Fruit fly (Drosophila melanogaster) whole organism, embryonic: ENCODE data around the gene CG6656.
A peak's percentile ranks its signal among the peaks of the same experiment; 100 is the strongest.

Source experiments
- Atf-2 ChIP-seq: fragments of 200-800 bp; sonication (Bioruptor generic); optimal IDR thresholded peaks from 2 replicates; lab custom pipeline; 2016; ENCODE audit warnings: missing biosample characterization, missing genetic modification characterization
- CG10321 ChIP-seq: fragments of 200-800 bp; sonication (Bioruptor generic); IDR thresholded peaks from 2 replicates; pipeline ENCODE4 v1.3.6; 2022; ENCODE audit warnings: missing biosample characterization, missing genetic modification characterization
- CG1233 ChIP-seq: fragments of 200-800 bp; sonication (Bioruptor generic); optimal IDR thresholded peaks from 4 replicates; lab custom pipeline; 2018; ENCODE audit warnings: missing biosample characterization, mild to moderate bottlenecking, missing genetic modification characterization
- CG12769 ChIP-seq: fragments of 200-800 bp; sonication (Bioruptor generic); optimal IDR thresholded peaks from 2 replicates; lab custom pipeline; 2019; ENCODE audit warnings: missing biosample characterization, mild to moderate bottlenecking, missing genetic modification characterization, moderate library complexity
- CG12942 ChIP-seq: fragments of 200-800 bp; sonication (Bioruptor generic); optimal IDR thresholded peaks from 3 replicates; lab custom pipeline; 2016; ENCODE audit warnings: missing biosample characterization, missing genetic modification characterization
- CG13894 ChIP-seq: fragments of 200-800 bp; sonication (Bioruptor generic); optimal IDR thresholded peaks from 3 replicates; lab custom pipeline; 2018; ENCODE audit warnings: missing biosample characterization, mild to moderate bottlenecking, missing genetic modification characterization, moderate library complexity
- CG14050 ChIP-seq: fragments of 200-800 bp; sonication (Bioruptor generic); IDR thresholded peaks from 3 replicates; pipeline ENCODE4 v1.3.6; 2022; ENCODE audit warnings: missing biosample characterization, missing genetic modification characterization
- CG16863 ChIP-seq: fragments of 200-800 bp; sonication (Bioruptor generic); optimal IDR thresholded peaks from 3 replicates; lab custom pipeline; 2016; ENCODE audit warnings: missing biosample characterization, missing genetic modification characterization
- CG18599 ChIP-seq: fragments of 200-800 bp; sonication (Bioruptor generic); optimal IDR thresholded peaks from 3 replicates; lab custom pipeline; 2017; ENCODE audit warnings: missing biosample characterization, missing genetic modification characterization, mild to moderate bottlenecking, moderate library complexity, missing genetic modification reagents
- CG8290 ChIP-seq, 3 experiments: fragments of 200-800 bp; sonication (Bioruptor generic); optimal IDR thresholded peaks; 2 replicates each; lab custom pipeline; 2016 to 2019; ENCODE audit warnings: missing biosample characterization in 3 of 3, missing genetic modification characterization in 3 of 3, mild to moderate bottlenecking in 2 of 3, moderate library complexity in 1 of 3
- CG8359 ChIP-seq: fragments of 200-800 bp; sonication (Bioruptor generic); optimal IDR thresholded peaks from 2 replicates; lab custom pipeline; 2017; ENCODE audit warnings: missing biosample characterization, mild to moderate bottlenecking, missing genetic modification characterization, borderline replicate concordance
- CG9797 ChIP-seq: fragments of 200-800 bp; sonication (Bioruptor generic); optimal IDR thresholded peaks from 3 replicates; lab custom pipeline; 2018; ENCODE audit warnings: missing biosample characterization, mild to moderate bottlenecking, missing genetic modification characterization
- Dbx ChIP-seq: fragments of 200-800 bp; sonication (Bioruptor generic); IDR thresholded peaks from 3 replicates; pipeline ENCODE4 v1.3.6; 2022; ENCODE audit warnings: missing biosample characterization, missing genetic modification characterization
- Dll ChIP-seq: fragments of 200-800 bp; sonication (Bioruptor generic); IDR thresholded peaks from 4 replicates; pipeline ENCODE4 v1.3.6; 2022; ENCODE audit warnings: missing biosample characterization, missing genetic modification characterization; ENCODE audit not compliant: partially characterized antibody
- Dref ChIP-seq: fragments of 200-800 bp; sonication (Bioruptor generic); IDR thresholded peaks from 2 replicates; pipeline ENCODE4 v1.3.6; 2022; ENCODE audit warnings: missing biosample characterization, missing genetic modification characterization
- Fer3 ChIP-seq: fragments of 200-800 bp; sonication (Bioruptor generic); optimal IDR thresholded peaks from 2 replicates; lab custom pipeline; 2018; ENCODE audit warnings: missing biosample characterization, mild to moderate bottlenecking, missing genetic modification characterization, moderate library complexity
- GATAe ChIP-seq: fragments of 200-800 bp; sonication (Bioruptor generic); conservative IDR thresholded peaks from 2 replicates; pipeline ENCODE4 v1.3.6; 2022; ENCODE audit warnings: missing biosample characterization, missing genetic modification characterization
- HLHmδ ChIP-seq: fragments of 200-800 bp; sonication (Bioruptor generic); optimal IDR thresholded peaks from 2 replicates; lab custom pipeline; 2018; ENCODE audit warnings: missing biosample characterization, mild to moderate bottlenecking, missing genetic modification characterization, moderate library complexity
- Hr3 ChIP-seq: fragments of 200-800 bp; sonication (Bioruptor generic); optimal IDR thresholded peaks from 3 replicates; lab custom pipeline; 2016; ENCODE audit warnings: missing biosample characterization, missing genetic modification characterization
- Myb ChIP-seq: fragments of 200-800 bp; sonication (Bioruptor generic); optimal IDR thresholded peaks from 2 replicates; lab custom pipeline; 2016; ENCODE audit warnings: missing biosample characterization, missing genetic modification characterization
- Tbp ChIP-seq: fragments of >200 bp; optimal IDR thresholded peaks from 2 replicates; lab custom pipeline; 2018; ENCODE audit warnings: missing biosample characterization, missing genetic modification characterization
- Trl ChIP-seq, 3 experiments: fragments of >200 bp in 2 of 3; fragments of 200-800 bp in 1 of 3; sonication (Bioruptor generic) in 1 of 3; optimal IDR thresholded peaks; 2 replicates in 1 of 3; 3 replicates in 2 of 3; lab custom pipeline; 2016 to 2017; ENCODE audit warnings: missing biosample characterization in 1 of 3, missing genetic modification characterization in 1 of 3
- amos ChIP-seq: fragments of 200-800 bp; sonication (Bioruptor generic); IDR thresholded peaks from 2 replicates; pipeline ENCODE4 v1.3.6; 2022; ENCODE audit warnings: missing biosample characterization, missing genetic modification characterization; ENCODE audit not compliant: partially characterized antibody
- bigmax ChIP-seq: fragments of 200-800 bp; sonication (Bioruptor generic); optimal IDR thresholded peaks from 2 replicates; lab custom pipeline; 2018; ENCODE audit warnings: missing biosample characterization, mild to moderate bottlenecking, missing genetic modification characterization
- bsh ChIP-seq, 2 experiments: fragments of 200-800 bp; sonication (Bioruptor generic); optimal IDR thresholded peaks; 2 replicates each; lab custom pipeline; 2017 to 2018; ENCODE audit warnings: mild to moderate bottlenecking in 2 of 2, missing biosample characterization in 2 of 2, missing genetic modification characterization in 2 of 2, moderate library complexity in 1 of 2
- chinmo ChIP-seq: fragments of 200-800 bp; sonication (Bioruptor generic); IDR thresholded peaks from 4 replicates; pipeline ENCODE4 v1.3.6; 2022; ENCODE audit warnings: missing biosample characterization, missing genetic modification characterization; ENCODE audit not compliant: partially characterized antibody
- chm ChIP-seq: fragments of 200-800 bp; sonication (Bioruptor generic); IDR thresholded peaks from 2 replicates; pipeline ENCODE4 v1.3.6; 2022; ENCODE audit warnings: missing biosample characterization, missing genetic modification characterization
- chn ChIP-seq: fragments of 200-800 bp; sonication (Bioruptor generic); optimal IDR thresholded peaks from 2 replicates; lab custom pipeline; 2016; ENCODE audit warnings: missing biosample characterization, missing genetic modification characterization
- dati ChIP-seq: fragments of 200-800 bp; sonication (Bioruptor generic); IDR thresholded peaks from 2 replicates; pipeline ENCODE4 v1.3.6; 2022; ENCODE audit warnings: missing biosample characterization, missing genetic modification characterization
- disco-r ChIP-seq: fragments of 200-800 bp; sonication (Bioruptor generic); optimal IDR thresholded peaks from 2 replicates; lab custom pipeline; 2016; ENCODE audit warnings: missing biosample characterization, missing genetic modification characterization
- en ChIP-seq: fragments of 200-800 bp; sonication (Bioruptor generic); optimal IDR thresholded peaks from 2 replicates; lab custom pipeline; 2016; ENCODE audit warnings: missing biosample characterization, missing genetic modification characterization
- gt ChIP-seq: fragments of 200-800 bp; sonication (Bioruptor generic); IDR thresholded peaks from 2 replicates; pipeline ENCODE4 v1.3.6; 2022; ENCODE audit warnings: missing biosample characterization, missing genetic modification characterization
- ham ChIP-seq: fragments of 200-800 bp; sonication (Bioruptor generic); IDR thresholded peaks from 2 replicates; pipeline ENCODE4 v1.3.6; 2022; ENCODE audit warnings: missing biosample characterization, missing genetic modification characterization
- her ChIP-seq: fragments of 200-800 bp; sonication (Bioruptor generic); optimal IDR thresholded peaks from 2 replicates; lab custom pipeline; 2016; ENCODE audit warnings: missing biosample characterization, missing genetic modification characterization
- hth ChIP-seq: fragments of >200 bp; optimal IDR thresholded peaks from 2 replicates; lab custom pipeline; 2017; ENCODE audit warnings: inconsistent platforms
- ind ChIP-seq: fragments of 200-800 bp; sonication (Bioruptor generic); optimal IDR thresholded peaks from 3 replicates; lab custom pipeline; 2016; ENCODE audit warnings: missing biosample characterization, missing genetic modification characterization
- insv ChIP-seq, 2 experiments: fragments of 200-800 bp; sonication (Bioruptor generic); optimal IDR thresholded peaks; 3 replicates each; lab custom pipeline; 2016 to 2018; ENCODE audit warnings: missing biosample characterization in 2 of 2, missing genetic modification characterization in 2 of 2
- kay ChIP-seq: fragments of 200-800 bp; sonication (Bioruptor generic); optimal IDR thresholded peaks from 2 replicates; lab custom pipeline; 2016; ENCODE audit warnings: missing biosample characterization, missing genetic modification characterization
- kni ChIP-seq: fragments of 200-800 bp; sonication (Bioruptor generic); optimal IDR thresholded peaks from 3 replicates; lab custom pipeline; 2017; ENCODE audit warnings: mild to moderate bottlenecking, missing biosample characterization, missing genetic modification reagents, missing genetic modification characterization
- nau ChIP-seq: fragments of 200-800 bp; sonication (Bioruptor generic); optimal IDR thresholded peaks from 3 replicates; lab custom pipeline; 2017; ENCODE audit warnings: missing biosample characterization, mild to moderate bottlenecking, missing genetic modification characterization, missing genetic modification reagents
- nmo ChIP-seq: fragments of 200-800 bp; sonication (Bioruptor generic); optimal IDR thresholded peaks from 2 replicates; lab custom pipeline; 2018; ENCODE audit warnings: missing biosample characterization, mild to moderate bottlenecking, missing genetic modification characterization, moderate library complexity
- pum ChIP-seq: fragments of 200-800 bp; sonication (Bioruptor generic); optimal IDR thresholded peaks from 2 replicates; lab custom pipeline; 2016; ENCODE audit warnings: missing biosample characterization, missing genetic modification characterization
- repo ChIP-seq: fragments of 200-800 bp; sonication (Bioruptor generic); optimal IDR thresholded peaks from 2 replicates; lab custom pipeline; 2016; ENCODE audit warnings: missing biosample characterization, missing genetic modification characterization
- rib ChIP-seq: fragments of 200-800 bp; sonication (Bioruptor generic); IDR thresholded peaks from 2 replicates; pipeline ENCODE4 v1.3.6; 2022; ENCODE audit warnings: missing biosample characterization, missing genetic modification characterization
- schlank ChIP-seq: fragments of 200-800 bp; sonication (Bioruptor generic); optimal IDR thresholded peaks from 2 replicates; lab custom pipeline; 2018; ENCODE audit warnings: missing biosample characterization, mild to moderate bottlenecking, missing genetic modification characterization
- ssp ChIP-seq: fragments of 200-800 bp; sonication (Bioruptor generic); IDR thresholded peaks from 2 replicates; pipeline ENCODE4 v1.3.6; 2022; ENCODE audit warnings: missing biosample characterization, missing genetic modification characterization
- stwl ChIP-seq: fragments of 200-800 bp; sonication (Bioruptor generic); optimal IDR thresholded peaks from 3 replicates; lab custom pipeline; 2018; ENCODE audit warnings: missing biosample characterization, mild to moderate bottlenecking, missing genetic modification characterization, moderate library complexity
- usp ChIP-seq: fragments of >200 bp; optimal IDR thresholded peaks from 2 replicates; lab custom pipeline; 2017; ENCODE audit warnings: missing biosample characterization, missing genetic modification characterization
- wor ChIP-seq: fragments of 200-800 bp; sonication (Bioruptor generic); IDR thresholded peaks from 2 replicates; pipeline ENCODE4 v1.3.6; 2022; ENCODE audit warnings: missing biosample characterization, missing genetic modification characterization

Gene CG6656

dm6 chr3R:21828785-21829486 lies 46.2 kb upstream of the CG6656 start (continued):
- TF ChIP-seq Atf-2 (GFP tag; lab: Kevin White, UChicago): no peak
- no peak for TF ChIP-seq dati (GFP tag; lab: Robert Waterston, UW)
- TF ChIP-seq ssp: peak; percentile 37; the same call in 1 of the 2 replicates
- no peak for TF ChIP-seq Fer3 (tag; lab: Kevin White, UChicago)
- TF ChIP-seq stwl (tag; lab: Kevin White, UChicago): peak; percentile 53
- TF ChIP-seq pum (GFP tag; lab: Kevin White, UChicago): no peak
- TF ChIP-seq ind (GFP tag; lab: Kevin White, UChicago): peak; percentile 17
- no peak for TF ChIP-seq nau
- no peak for TF ChIP-seq en (GFP tag; lab: Kevin White, UChicago)
- TF ChIP-seq Trl (optimal IDR thresholded peaks at IDR 0.05; lab: Kevin White, UChicago): no peak
- no peak for TF ChIP-seq Trl (GFP tag; optimal IDR thresholded peaks at IDR 0.05; lab: Kevin White, UChicago)
- TF ChIP-seq bsh (GFP tag; optimal IDR thresholded peaks at IDR 0.05; lab: Kevin White, UChicago): peak; percentile 87 to 96
- TF ChIP-seq hth (lab: Kevin White, UChicago): no peak
- TF ChIP-seq disco-r (GFP tag; lab: Kevin White, UChicago): no peak
- peak; percentile 78 for TF ChIP-seq CG8290 (GFP tag; optimal IDR thresholded peaks at IDR 0.05; lab: Kevin White, UChicago)
- no peak for TF ChIP-seq CG8290 (tag; optimal IDR thresholded peaks at IDR 0.05; lab: Kevin White, UChicago)
- no peak for TF ChIP-seq repo
- TF ChIP-seq CG13894 (tag; lab: Kevin White, UChicago): no peak
- TF ChIP-seq nmo: peak; percentile 91
- peak; percentile 22 for TF ChIP-seq CG18599 (GFP tag; lab: Kevin White, UChicago)
- TF ChIP-seq Dbx (GFP tag; lab: Robert Waterston, UW): no peak
- no peak for TF ChIP-seq Dll (GFP tag; lab: Robert Waterston, UW)
- no peak for TF ChIP-seq amos
- no peak for TF ChIP-seq HLHmδ
- no peak for TF ChIP-seq schlank (tag; lab: Kevin White, UChicago)
- no peak for TF ChIP-seq bigmax (GFP tag; lab: Kevin White, UChicago)
- no peak for TF ChIP-seq usp (GFP tag; lab: Kevin White, UChicago)
- TF ChIP-seq CG10321 (GFP tag; lab: Robert Waterston, UW): no peak
- TF ChIP-seq kay (GFP tag; lab: Kevin White, UChicago): no peak
- TF ChIP-seq chinmo: no peak
- TF ChIP-seq CG12942 (GFP tag; lab: Kevin White, UChicago): peak; percentile 8
- TF ChIP-seq rib: 0 out of 2 replicates have a peak, but pooled peaks have one; percentile 9
- peak; percentile 55; the same call in 1 of the 2 replicates for TF ChIP-seq chm (GFP tag; lab: Robert Waterston, UW)
- TF ChIP-seq CG9797 (GFP tag; lab: Kevin White, UChicago): peak; percentile 8
- no peak for TF ChIP-seq insv (GFP tag; optimal IDR thresholded peaks at IDR 0.05; lab: Kevin White, UChicago)
- peak; percentile 31; the same call in 1 of the 2 replicates for TF ChIP-seq wor (GFP tag; lab: Robert Waterston, UW)
- peak; percentile 26 for TF ChIP-seq CG1233 (GFP tag; lab: Kevin White, UChicago)
- peak; percentile 55 for TF ChIP-seq CG8359 (GFP tag; lab: Kevin White, UChicago)
- no peak for TF ChIP-seq Dref (GFP tag; lab: Robert Waterston, UW)
- peak; percentile 44; the same call in 1 of the 2 replicates for TF ChIP-seq gt (GFP tag; lab: Robert Waterston, UW)
- TF ChIP-seq Tbp (GFP tag; lab: Kevin White, UChicago): no peak
- TF ChIP-seq Myb (GFP tag; lab: Kevin White, UChicago): no peak
- no peak for TF ChIP-seq her
- TF ChIP-seq CG16863 (GFP tag; lab: Kevin White, UChicago): no peak
- no peak for TF ChIP-seq GATAe (GFP tag; lab: Robert Waterston, UW)
- TF ChIP-seq chn (GFP tag; lab: Kevin White, UChicago): peak; percentile 4
- peak; percentile 45 for TF ChIP-seq kni (GFP tag; lab: Kevin White, UChicago)
- TF ChIP-seq ham (GFP tag; lab: Robert Waterston, UW): no peak
- TF ChIP-seq Hr3 (GFP tag; lab: Kevin White, UChicago): peak; percentile 54
- TF ChIP-seq CG14050 (GFP tag; lab: Robert Waterston, UW): no peak
- no peak for TF ChIP-seq CG12769 (tag; lab: Kevin White, UChicago)
